Fruit fly (Drosophila melanogaster) whole organism, wandering third instar larva: ENCODE data around the gene Rack1.

ENCODE experiments used
- CG32264 ChIP-seq: fragments of 200-800 bp; sonication (Bioruptor generic); optimal IDR thresholded peaks from 2 replicates; lab custom pipeline; 2016; ENCODE audit warnings: missing biosample characterization, missing genetic modification characterization
- CG9705 ChIP-seq: fragments of 200-800 bp; sonication (Bioruptor generic); optimal IDR thresholded peaks from 2 replicates; lab custom pipeline; 2018; ENCODE audit warnings: missing biosample characterization, mild to moderate bottlenecking, missing genetic modification characterization
- Dfd ChIP-seq: fragments of >200 bp; optimal IDR thresholded peaks from 2 replicates; lab custom pipeline; 2017; ENCODE audit warnings: missing biosample characterization, missing genetic modification characterization
- Dif ChIP-seq: fragments of 200-275, 200-300 bp; sonication (Bioruptor generic); optimal IDR thresholded peaks from 2 replicates; lab custom pipeline; 2018; ENCODE audit warnings: missing biosample characterization, missing genetic modification characterization; ENCODE audit not compliant: partially characterized antibody
- GATAd ChIP-seq: sonication (Bioruptor generic); optimal IDR thresholded peaks from 2 replicates; lab custom pipeline; 2016; ENCODE audit warnings: missing biosample characterization, missing genetic modification characterization
- HLH106 ChIP-seq: fragments of 200-800 bp; optimal IDR thresholded peaks from 3 replicates; lab custom pipeline; 2019; ENCODE audit warnings: missing biosample characterization, mild to moderate bottlenecking, missing genetic modification characterization, moderate library complexity
- Hnf4 ChIP-seq: fragments of 200-800 bp; sonication (Bioruptor generic); optimal IDR thresholded peaks from 2 replicates; lab custom pipeline; 2016; ENCODE audit warnings: missing biosample characterization, mild to moderate bottlenecking, missing genetic modification characterization
- Hr78 ChIP-seq: fragments of >200 bp; optimal IDR thresholded peaks from 2 replicates; lab custom pipeline; 2017; ENCODE audit warnings: missing biosample characterization, missing genetic modification characterization
- Hr83 ChIP-seq: fragments of 200-300 bp; sonication (Bioruptor generic); optimal IDR thresholded peaks from 2 replicates; lab custom pipeline; 2016; ENCODE audit warnings: missing biosample characterization, mild to moderate bottlenecking, missing genetic modification characterization, moderate library complexity; ENCODE audit not compliant: poor library complexity, severe bottlenecking
- Jra ChIP-seq: sonication (Bioruptor generic); optimal IDR thresholded peaks from 2 replicates; lab custom pipeline; 2016; ENCODE audit warnings: missing biosample characterization, missing genetic modification characterization
- Mio ChIP-seq: sonication (Bioruptor generic); optimal IDR thresholded peaks from 2 replicates; lab custom pipeline; 2016; ENCODE audit warnings: missing biosample characterization, missing genetic modification characterization
- Myc ChIP-seq: fragments of >200 bp; optimal IDR thresholded peaks from 2 replicates; lab custom pipeline; 2017
- N ChIP-seq: fragments of >200 bp; optimal IDR thresholded peaks from 2 replicates; lab custom pipeline; 2018; ENCODE audit warnings: missing biosample characterization, missing external identifiers, missing genetic modification characterization
- OdsH ChIP-seq: fragments of 200-800 bp; sonication (Bioruptor generic); optimal IDR thresholded peaks from 2 replicates; lab custom pipeline; 2016; ENCODE audit warnings: missing biosample characterization, mild to moderate bottlenecking, missing genetic modification characterization
- Rel ChIP-seq, 2 experiments: fragments of 200-800 bp; sonication (Bioruptor generic) in 1 of 2; optimal IDR thresholded peaks; 2 replicates in 1 of 2; 3 replicates in 1 of 2; lab custom pipeline; 2016 to 2019; ENCODE audit warnings: mild to moderate bottlenecking in 2 of 2, missing biosample characterization in 2 of 2, missing genetic modification characterization in 2 of 2, moderate library complexity in 1 of 2
- Sp1 ChIP-seq: fragments of 200-800 bp; sonication (Bioruptor generic); optimal IDR thresholded peaks from 3 replicates; lab custom pipeline; 2019; ENCODE audit warnings: missing biosample characterization, mild to moderate bottlenecking, missing genetic modification characterization, moderate library complexity
- Vsx2 ChIP-seq: fragments of 200-300, 225-300 bp; sonication (Bioruptor generic); optimal IDR thresholded peaks from 2 replicates; lab custom pipeline; 2018; ENCODE audit warnings: missing biosample characterization, missing genetic modification characterization; ENCODE audit not compliant: partially characterized antibody
- br ChIP-seq: fragments of 200-800 bp; sonication (Bioruptor generic); optimal IDR thresholded peaks from 2 replicates; lab custom pipeline; 2016; ENCODE audit warnings: missing biosample characterization, missing genetic modification characterization
- brk ChIP-seq: fragments of 200-800 bp; sonication (Bioruptor generic); optimal IDR thresholded peaks from 2 replicates; lab custom pipeline; 2016; ENCODE audit warnings: missing biosample characterization, mild to moderate bottlenecking, missing genetic modification characterization
- dl ChIP-seq, 2 experiments: fragments of 175-275, 200-275 bp in 1 of 2; fragments of 200-275 bp in 1 of 2; sonication (Bioruptor generic); optimal IDR thresholded peaks; lab custom pipeline; 2018; ENCODE audit warnings: mild to moderate bottlenecking in 2 of 2, missing biosample characterization in 2 of 2, missing genetic modification characterization in 2 of 2, moderate library complexity in 2 of 2; ENCODE audit not compliant: partially characterized antibody in 2 of 2, insufficient read depth in 1 of 2
- dmrt93B ChIP-seq: fragments of 200-800 bp; sonication (Bioruptor generic); optimal IDR thresholded peaks from 2 replicates; lab custom pipeline; 2018; ENCODE audit warnings: missing biosample characterization, mild to moderate bottlenecking, missing genetic modification characterization
- dsf ChIP-seq: sonication (Bioruptor generic); optimal IDR thresholded peaks from 2 replicates; lab custom pipeline; 2016; ENCODE audit warnings: missing biosample characterization, missing genetic modification characterization, borderline replicate concordance
- ey ChIP-seq: fragments of 200-800 bp; sonication (Bioruptor generic); optimal IDR thresholded peaks from 2 replicates; lab custom pipeline; 2016; ENCODE audit warnings: missing biosample characterization, missing genetic modification characterization
- foxo ChIP-seq, 2 experiments: fragments of 200-800 bp; sonication (Bioruptor generic); optimal IDR thresholded peaks; 2 replicates in 1 of 2; 3 replicates in 1 of 2; lab custom pipeline; 2016 to 2017; ENCODE audit warnings: missing biosample characterization in 2 of 2, missing genetic modification characterization in 2 of 2
- fru ChIP-seq: fragments of 200-800 bp; sonication (Bioruptor generic); optimal IDR thresholded peaks from 3 replicates; lab custom pipeline; 2016; ENCODE audit warnings: missing biosample characterization, mild to moderate bottlenecking, missing genetic modification characterization
- h ChIP-seq: fragments of 200-800 bp; sonication (Bioruptor generic); optimal IDR thresholded peaks from 3 replicates; lab custom pipeline; 2016; ENCODE audit warnings: missing biosample characterization, mild to moderate bottlenecking, missing genetic modification characterization
- jim ChIP-seq: fragments of 175-275, 200-325 bp; sonication (Bioruptor generic); optimal IDR thresholded peaks from 2 replicates; lab custom pipeline; 2016; ENCODE audit warnings: missing biosample characterization, mild to moderate bottlenecking, missing genetic modification characterization
- lola ChIP-seq: fragments of >200 bp; optimal IDR thresholded peaks from 2 replicates; lab custom pipeline; 2017; ENCODE audit warnings: missing biosample characterization, missing genetic modification characterization
- pan ChIP-seq: fragments of >200 bp; optimal IDR thresholded peaks from 2 replicates; lab custom pipeline; 2017
- psq ChIP-seq: fragments of 200-800 bp; sonication (Bioruptor generic); optimal IDR thresholded peaks from 3 replicates; lab custom pipeline; 2017; ENCODE audit warnings: missing biosample characterization, mild to moderate bottlenecking, missing genetic modification characterization, moderate library complexity
- rgr ChIP-seq: fragments of 200-800 bp; sonication (Bioruptor generic); optimal IDR thresholded peaks from 3 replicates; lab custom pipeline; 2016; ENCODE audit warnings: missing biosample characterization, mild to moderate bottlenecking, missing genetic modification characterization
- sage ChIP-seq: fragments of 200-800 bp; sonication (Bioruptor generic); optimal IDR thresholded peaks from 2 replicates; lab custom pipeline; 2016; ENCODE audit warnings: missing biosample characterization, mild to moderate bottlenecking, missing genetic modification characterization
- sv ChIP-seq: fragments of 200-800 bp; sonication (Bioruptor generic); optimal IDR thresholded peaks from 3 replicates; lab custom pipeline; 2016; ENCODE audit warnings: missing biosample characterization, missing genetic modification characterization
- tai ChIP-seq: sonication (Bioruptor generic); optimal IDR thresholded peaks from 2 replicates; lab custom pipeline; 2016; ENCODE audit warnings: missing biosample characterization, missing genetic modification characterization
- usp ChIP-seq: fragments of >200 bp; optimal IDR thresholded peaks from 2 replicates; lab custom pipeline; 2017; ENCODE audit warnings: missing biosample characterization, missing genetic modification characterization
- woc ChIP-seq: sonication (Bioruptor generic); optimal IDR thresholded peaks from 2 replicates; lab custom pipeline; 2016; ENCODE audit warnings: missing biosample characterization, mild to moderate bottlenecking, missing genetic modification characterization

Gene Rack1

dm6 chr2L:7799804-7800433 lies 27.2 kb downstream of the Rack1 start, which contains the start of the genes Herp and r2d2:
TSS of gene Herp (minus strand) at chr2L:7800058.
TSS of gene r2d2 (plus strand) at chr2L:7800147.
- TF ChIP-seq Vsx2 (no peak), dmrt93B (GFP tag; lab: Kevin White, UChicago) (peak; percentile 81), Myc (lab: Kevin White, UChicago) (peak; percentile 95), jim (GFP tag; lab: Kevin White, UChicago) (no peak), ey (peak; percentile 89), N (GFP tag; lab: Kevin White, UChicago) (no peak), dl (GFP tag; optimal IDR thresholded peaks at IDR 0.05; lab: Kevin White, UChicago; ENCODE audit: insufficient read depth in 1 of 2, partially characterized antibody in 2 of 2) (no peak), Dif (GFP tag; lab: Kevin White, UChicago) (no peak), sv (GFP tag; lab: Kevin White, UChicago) (peak; percentile 90), foxo (GFP tag; optimal IDR thresholded peaks at IDR 0.05; lab: Kevin White, UChicago) (peak in 1 of 2 experiments; percentile 92), Mio (GFP tag; lab: Kevin White, UChicago) (no peak), br (GFP tag; lab: Kevin White, UChicago) (peak; percentile 88), pan (lab: Kevin White, UChicago) (no peak), h (GFP tag; lab: Kevin White, UChicago) (peak; percentile 88), Hr78 (GFP tag; lab: Kevin White, UChicago) (no peak), Sp1 (peak; percentile 92), HLH106 (tag; lab: Kevin White, UChicago) (peak; percentile 94), Dfd (GFP tag; lab: Kevin White, UChicago) (no peak), usp (GFP tag; lab: Kevin White, UChicago) (no peak), fru (GFP tag; lab: Kevin White, UChicago) (peak; percentile 90), psq (peak; percentile 75), brk (peak; percentile 71), CG32264 (peak; percentile 72), OdsH (peak; percentile 80), Jra (GFP tag; lab: Kevin White, UChicago) (peak; percentile 61), GATAd (GFP tag; lab: Kevin White, UChicago) (peak; percentile 17), Hnf4 (GFP tag; lab: Kevin White, UChicago) (peak; percentile 79), rgr (GFP tag; lab: Kevin White, UChicago) (peak; percentile 86), tai (no peak), dsf (GFP tag; lab: Kevin White, UChicago) (peak; percentile 52), lola (GFP tag; lab: Kevin White, UChicago) (no peak), sage (GFP tag; lab: Kevin White, UChicago) (no peak), Hr83 (GFP tag; lab: Kevin White, UChicago) (no peak), woc (GFP tag; lab: Kevin White, UChicago) (peak; percentile 98), CG9705 (peak; percentile 91), Rel (GFP tag; optimal IDR thresholded peaks at IDR 0.05; lab: Kevin White, UChicago) (no peak), Rel (tag; optimal IDR thresholded peaks at IDR 0.05; lab: Kevin White, UChicago) (peak; percentile 70)
- TF ChIP-seq, all 38 proteins: peak for 22

dm6 chr2L:7795859-7796258 lies 31.3 kb downstream of the Rack1 start, which contains the start of gene LKRSDH:
TSS of gene LKRSDH (minus strand) at chr2L:7795959.
- no peak for TF ChIP-seq OdsH
- TF ChIP-seq dl (GFP tag; optimal IDR thresholded peaks at IDR 0.05; lab: Kevin White, UChicago; ENCODE audit: insufficient read depth in 1 of 2, partially characterized antibody in 2 of 2): peak in 1 of 2 experiments; percentile 36
